Worm (Caenorhabditis elegans) whole organism, L1 larva: ENCODE data around the gene rgs-7.

Experiments
- C04F5.9 ChIP-seq: sonication (generic microtip); optimal IDR thresholded peaks from 2 replicates; lab custom pipeline; 2016; ENCODE audit warnings: missing genetic modification characterization, missing compliant biosample characterization
- C34B4.2 ChIP-seq: sonication (generic microtip); optimal IDR thresholded peaks from 2 replicates; lab custom pipeline; 2017; ENCODE audit warnings: mild to moderate bottlenecking, missing genetic modification characterization, missing compliant biosample characterization
- Y116A8C.19 ChIP-seq: sonication (generic microtip); optimal IDR thresholded peaks from 2 replicates; lab custom pipeline; 2016; ENCODE audit warnings: missing compliant biosample characterization, missing genetic modification characterization, borderline replicate concordance
- aly-2 ChIP-seq: fragments of 150-350 bp; optimal IDR thresholded peaks from 2 replicates; lab custom pipeline; 2014; ENCODE audit warnings: missing biosample characterization, missing genetic modification characterization
- ceh-63 ChIP-seq: fragments of 200-800 bp; sonication (Bioruptor generic); optimal IDR thresholded peaks from 2 replicates; lab custom pipeline; 2018; ENCODE audit warnings: mild to moderate bottlenecking, missing genetic modification characterization, missing compliant biosample characterization
- ceh-88 ChIP-seq: fragments of 200-800 bp; sonication (Bioruptor generic); IDR thresholded peaks from 2 replicates; pipeline ENCODE4 v1.3.6; 2022; ENCODE audit warnings: missing genetic modification characterization, missing compliant biosample characterization
- dsc-1 ChIP-seq: sonication (generic microtip); optimal IDR thresholded peaks from 2 replicates; lab custom pipeline; 2016; ENCODE audit warnings: mild to moderate bottlenecking, missing genetic modification characterization, missing compliant biosample characterization
- efl-1 ChIP-seq, 4 experiments: fragments of 150-350 bp; optimal IDR thresholded peaks in 3 of 4; peaks in 1 of 4; 1 replicate in 1 of 4; 2 replicates in 3 of 4; lab custom pipeline; 2014; ENCODE audit warnings: missing biosample characterization in 2 of 4, missing genetic modification characterization in 2 of 4, missing genetic modification reagents in 2 of 4
- efl-3 ChIP-seq: fragments of 200-800 bp; sonication (Bioruptor generic); optimal IDR thresholded peaks from 2 replicates; lab custom pipeline; 2018; ENCODE audit warnings: mild to moderate bottlenecking, missing genetic modification characterization, missing compliant biosample characterization
- egl-27 ChIP-seq, 2 experiments: fragments of 150-350 bp in 1 of 2; sonication (generic microtip); optimal IDR thresholded peaks; 3 replicates each; lab custom pipeline; 2017 to 2018; ENCODE audit warnings: missing biosample characterization in 2 of 2, missing genetic modification characterization in 2 of 2, missing genetic modification reagents in 2 of 2
- elt-2 ChIP-seq: sonication (generic microtip); optimal IDR thresholded peaks from 2 replicates; lab custom pipeline; 2016; ENCODE audit warnings: missing genetic modification characterization, mild to moderate bottlenecking, inconsistent platforms, missing compliant biosample characterization, missing genetic modification reagents
- elt-3 ChIP-seq, 6 experiments: fragments of 150-350 bp in 1 of 6; sonication (generic microtip); optimal IDR thresholded peaks; 2 replicates each; lab custom pipeline; 2017 to 2018; ENCODE audit warnings: missing biosample characterization in 6 of 6, missing genetic modification characterization in 6 of 6, inconsistent platforms in 1 of 6
- ets-5 ChIP-seq: fragments of 200-800 bp; sonication (Bioruptor generic); IDR thresholded peaks from 2 replicates; pipeline ENCODE4 v1.3.6; 2022; ENCODE audit warnings: missing genetic modification characterization, missing compliant biosample characterization
- fkh-10 ChIP-seq: sonication (generic microtip); optimal IDR thresholded peaks from 2 replicates; lab custom pipeline; 2017; ENCODE audit warnings: missing biosample characterization, missing genetic modification reagents, missing genetic modification characterization
- fos-1 ChIP-seq: fragments of 150-350 bp; optimal IDR thresholded peaks from 2 replicates; lab custom pipeline; 2014; ENCODE audit warnings: missing biosample characterization, missing genetic modification characterization
- hlh-17 ChIP-seq: fragments of 200-800 bp; sonication (Bioruptor generic); optimal IDR thresholded peaks from 2 replicates; lab custom pipeline; 2018; ENCODE audit warnings: missing genetic modification characterization, mild to moderate bottlenecking, missing compliant biosample characterization, moderate library complexity, borderline replicate concordance
- hlh-4 ChIP-seq: sonication (generic microtip); optimal IDR thresholded peaks from 2 replicates; lab custom pipeline; 2016; ENCODE audit warnings: mild to moderate bottlenecking, missing genetic modification characterization, missing compliant biosample characterization
- hpl-2 ChIP-seq: fragments of 150-350 bp; optimal IDR thresholded peaks from 2 replicates; lab custom pipeline; 2014; ENCODE audit warnings: missing biosample characterization, missing genetic modification reagents, missing genetic modification characterization
- isw-1 ChIP-seq: fragments of 200-800 bp; sonication (Bioruptor generic); IDR thresholded peaks from 2 replicates; pipeline ENCODE4 v1.3.6; 2022; ENCODE audit warnings: missing genetic modification characterization, missing compliant biosample characterization
- jun-1 ChIP-seq: fragments of 150-350 bp; optimal IDR thresholded peaks from 2 replicates; lab custom pipeline; 2014; ENCODE audit warnings: missing biosample characterization, missing genetic modification reagents, missing genetic modification characterization
- lin-13 ChIP-seq: fragments of 150-350 bp; optimal IDR thresholded peaks from 2 replicates; lab custom pipeline; 2014; ENCODE audit warnings: missing biosample characterization, missing genetic modification reagents, missing genetic modification characterization
- lin-35 ChIP-seq, 2 experiments: fragments of 150-350 bp; optimal IDR thresholded peaks; 2 replicates each; lab custom pipeline; 2014; ENCODE audit warnings: missing biosample characterization in 2 of 2, missing genetic modification characterization in 2 of 2, missing genetic modification reagents in 2 of 2
- lsy-2 ChIP-seq, 2 experiments: fragments of 150-350 bp; optimal IDR thresholded peaks; 2 replicates each; lab custom pipeline; 2014; ENCODE audit warnings: missing biosample characterization in 2 of 2, missing genetic modification characterization in 2 of 2
- mab-9 ChIP-seq: fragments of 200-800 bp; sonication (Bioruptor generic); IDR thresholded peaks from 2 replicates; pipeline ENCODE4 v1.3.6; 2022; ENCODE audit warnings: missing genetic modification reagents, missing genetic modification characterization, missing compliant biosample characterization
- mdl-1 ChIP-seq, 2 experiments: fragments of 150-350 bp; optimal IDR thresholded peaks; 2 replicates each; lab custom pipeline; 2014 to 2017; ENCODE audit warnings: missing biosample characterization in 2 of 2, missing genetic modification characterization in 2 of 2, inconsistent platforms in 1 of 2
- mef-2 ChIP-seq: fragments of 150-350 bp; optimal IDR thresholded peaks from 2 replicates; lab custom pipeline; 2014; ENCODE audit warnings: missing biosample characterization, missing genetic modification characterization
- mep-1 ChIP-seq: fragments of 150-350 bp; optimal IDR thresholded peaks from 2 replicates; lab custom pipeline; 2014; ENCODE audit warnings: missing biosample characterization, missing genetic modification characterization
- nhr-12 ChIP-seq: sonication (generic microtip); optimal IDR thresholded peaks from 2 replicates; lab custom pipeline; 2017; ENCODE audit warnings: missing biosample characterization, missing genetic modification characterization
- nhr-20 ChIP-seq: sonication (generic microtip); optimal IDR thresholded peaks from 2 replicates; lab custom pipeline; 2016; ENCODE audit warnings: mild to moderate bottlenecking, missing genetic modification characterization, missing compliant biosample characterization
- nhr-237 ChIP-seq: fragments of 150-350 bp; optimal IDR thresholded peaks from 2 replicates; lab custom pipeline; 2014; ENCODE audit warnings: missing biosample characterization, missing genetic modification characterization
- nhr-47 ChIP-seq: sonication (generic microtip); optimal IDR thresholded peaks from 2 replicates; lab custom pipeline; 2016; ENCODE audit warnings: mild to moderate bottlenecking, missing genetic modification characterization, moderate library complexity, missing compliant biosample characterization
- nhr-71 ChIP-seq: sonication (generic microtip); optimal IDR thresholded peaks from 2 replicates; lab custom pipeline; 2016; ENCODE audit warnings: mild to moderate bottlenecking, missing genetic modification characterization, moderate library complexity, missing compliant biosample characterization
- nhr-77 ChIP-seq: fragments of 150-350 bp; optimal IDR thresholded peaks from 2 replicates; lab custom pipeline; 2014; ENCODE audit warnings: missing biosample characterization, missing genetic modification characterization
- nhr-85 ChIP-seq: sonication (generic microtip); peaks from one replicate; lab custom pipeline; 2016; ENCODE audit warnings: missing genetic modification characterization, inconsistent platforms, missing compliant biosample characterization
- nhr-90 ChIP-seq: sonication (generic microtip); optimal IDR thresholded peaks from 2 replicates; lab custom pipeline; 2016; ENCODE audit warnings: mild to moderate bottlenecking, missing genetic modification characterization, missing compliant biosample characterization; ENCODE audit not compliant: poor library complexity
- pag-3 ChIP-seq: sonication (generic microtip); optimal IDR thresholded peaks from 2 replicates; lab custom pipeline; 2017; ENCODE audit warnings: missing genetic modification characterization, mild to moderate bottlenecking, missing compliant biosample characterization, antibody characterized with exemption, borderline replicate concordance; ENCODE audit not compliant: insufficient read depth
- rnt-1 ChIP-seq: sonication (generic microtip); optimal IDR thresholded peaks from 2 replicates; lab custom pipeline; 2016; ENCODE audit warnings: mild to moderate bottlenecking, missing genetic modification characterization, moderate library complexity, missing compliant biosample characterization
- sptf-1 ChIP-seq: fragments of 150-350 bp; optimal IDR thresholded peaks from 2 replicates; lab custom pipeline; 2014; ENCODE audit warnings: missing biosample characterization, missing genetic modification characterization
- sup-37 ChIP-seq: fragments of 200-800 bp; sonication (Bioruptor generic); optimal IDR thresholded peaks from 2 replicates; lab custom pipeline; 2018; ENCODE audit warnings: mild to moderate bottlenecking, missing genetic modification characterization, missing compliant biosample characterization
- tbx-2 ChIP-seq: sonication (generic microtip); optimal IDR thresholded peaks from 2 replicates; lab custom pipeline; 2016; ENCODE audit warnings: missing genetic modification characterization, missing compliant biosample characterization
- unc-30 ChIP-seq: sonication (generic microtip); optimal IDR thresholded peaks from 2 replicates; lab custom pipeline; 2017; ENCODE audit warnings: missing biosample characterization, missing genetic modification characterization
- unc-62 ChIP-seq: fragments of 150-350 bp; optimal IDR thresholded peaks from 2 replicates; lab custom pipeline; 2014; ENCODE audit warnings: missing biosample characterization, missing genetic modification reagents, missing genetic modification characterization
- unc-86 ChIP-seq: sonication (generic microtip); optimal IDR thresholded peaks from 2 replicates; lab custom pipeline; 2016; ENCODE audit warnings: missing genetic modification characterization, missing compliant biosample characterization
- unc-98 ChIP-seq: fragments of 200-800 bp; sonication (Bioruptor generic); IDR thresholded peaks from 2 replicates; pipeline ENCODE4 v1.3.6; 2022; ENCODE audit warnings: missing genetic modification characterization, missing compliant biosample characterization
- zip-4 ChIP-seq: fragments of 200-800 bp; sonication (Bioruptor generic); optimal IDR thresholded peaks from 2 replicates; lab custom pipeline; 2018; ENCODE audit warnings: mild to moderate bottlenecking, missing genetic modification characterization, moderate library complexity, missing compliant biosample characterization
- ztf-11 ChIP-seq, 2 experiments: sonication (generic microtip); optimal IDR thresholded peaks; 2 replicates each; lab custom pipeline; 2016 to 2017; ENCODE audit warnings: missing genetic modification characterization in 2 of 2, missing biosample characterization in 1 of 2, missing compliant biosample characterization in 1 of 2
- ztf-4 ChIP-seq: fragments of 150-350 bp; optimal IDR thresholded peaks from 2 replicates; lab custom pipeline; 2014; ENCODE audit warnings: missing biosample characterization, missing genetic modification characterization

rgs-7 gene

DNA sequence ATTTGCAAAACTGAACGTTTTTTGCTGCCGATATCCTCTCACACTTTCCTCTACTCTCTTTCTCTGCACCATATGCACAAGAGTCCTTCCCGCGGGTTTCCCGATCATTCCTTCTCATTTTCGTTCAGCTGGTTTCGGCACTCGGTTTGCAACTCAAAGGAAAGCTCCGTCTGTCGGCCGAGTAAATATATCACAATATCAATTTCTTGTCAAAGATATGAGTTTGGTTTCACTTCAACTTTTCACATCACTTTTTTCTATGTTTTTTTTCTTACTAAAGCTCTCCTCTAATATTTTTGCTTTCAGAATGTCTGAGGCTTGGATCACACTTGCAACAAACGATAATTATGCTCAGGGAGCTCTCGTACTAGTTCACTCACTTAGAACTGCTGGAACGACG is 5.0 kb upstream of the rgs-7 start, which contains the start of gene gyg-1:
Gene gyg-1, plus strand, starts transcription at position 301 of the 400 bp plus-strand sequence.
- TF ChIP-seq nhr-85 (no peak), hpl-2 (GFP tag; lab: Kevin White, UChicago) (no peak), rnt-1 (tag; lab: Kevin White, UChicago) (no peak), ceh-88 (no peak), sptf-1 (tag; lab: Kevin White, UChicago) (no peak), ets-5 (GFP tag; lab: Robert Waterston, UW) (no peak), fos-1 (tag; lab: Kevin White, UChicago) (no peak), pag-3 (tag; lab: Kevin White, UChicago) (no peak), efl-1 (optimal IDR thresholded peaks at IDR 0.05; lab: Kevin White, UChicago) (no peak), efl-1 (GFP tag; optimal IDR thresholded peaks at IDR 0.05 in 1 of 2; lab: Kevin White, UChicago) (no peak), hlh-17 (GFP tag; lab: Kevin White, UChicago) (no peak), dsc-1 (no peak), nhr-237 (tag; lab: Kevin White, UChicago) (no peak), mep-1 (tag; lab: Kevin White, UChicago) (no peak), aly-2 (tag; lab: Kevin White, UChicago) (no peak), Y116A8C.19 (tag; lab: Kevin White, UChicago) (no peak), fkh-10 (GFP tag; lab: Kevin White, UChicago) (no peak), tbx-2 (tag; lab: Kevin White, UChicago) (no peak), jun-1 (tag; lab: Kevin White, UChicago) (no peak), C34B4.2 (no peak)

DNA sequence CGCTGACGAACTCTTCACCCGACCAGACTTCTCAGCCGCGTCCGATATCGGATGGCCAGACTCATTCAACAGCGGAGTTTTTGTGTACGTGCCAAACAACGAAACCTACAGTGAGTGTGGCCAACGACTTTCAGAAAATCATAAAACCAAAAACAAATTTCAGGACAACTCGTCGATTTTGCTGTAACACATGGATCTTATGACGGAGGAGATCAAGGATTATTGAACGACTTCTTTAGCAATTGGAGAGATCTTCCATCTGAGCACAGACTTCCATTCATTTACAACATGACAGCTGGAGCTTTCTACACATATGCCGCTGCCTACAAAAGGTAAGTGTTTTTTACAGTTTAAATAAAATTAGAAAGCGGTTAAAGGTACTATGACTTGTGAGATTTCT is 4.3 kb upstream of the rgs-7 start:
- no peak for TF ChIP-seq lin-13
- no peak for TF ChIP-seq efl-1 (optimal IDR thresholded peaks at IDR 0.05; lab: Kevin White, UChicago)
- no peak for TF ChIP-seq efl-1 (GFP tag; optimal IDR thresholded peaks at IDR 0.05 in 1 of 2; lab: Kevin White, UChicago)
- TF ChIP-seq nhr-90 (tag; lab: Kevin White, UChicago) = no peak
- TF ChIP-seq hlh-4 (tag; lab: Kevin White, UChicago) = no peak
- no peak for TF ChIP-seq lin-35 (GFP tag; optimal IDR thresholded peaks at IDR 0.05; lab: Kevin White, UChicago)
- no peak for TF ChIP-seq mdl-1 (tag; optimal IDR thresholded peaks at IDR 0.05; lab: Kevin White, UChicago)
- no peak for TF ChIP-seq mab-9 (GFP tag; lab: Robert Waterston, UW)
- TF ChIP-seq efl-3 (GFP tag; lab: Kevin White, UChicago) = no peak
- TF ChIP-seq hpl-2 (GFP tag; lab: Kevin White, UChicago) = no peak
- no peak for TF ChIP-seq fkh-10 (GFP tag; lab: Kevin White, UChicago)

DNA sequence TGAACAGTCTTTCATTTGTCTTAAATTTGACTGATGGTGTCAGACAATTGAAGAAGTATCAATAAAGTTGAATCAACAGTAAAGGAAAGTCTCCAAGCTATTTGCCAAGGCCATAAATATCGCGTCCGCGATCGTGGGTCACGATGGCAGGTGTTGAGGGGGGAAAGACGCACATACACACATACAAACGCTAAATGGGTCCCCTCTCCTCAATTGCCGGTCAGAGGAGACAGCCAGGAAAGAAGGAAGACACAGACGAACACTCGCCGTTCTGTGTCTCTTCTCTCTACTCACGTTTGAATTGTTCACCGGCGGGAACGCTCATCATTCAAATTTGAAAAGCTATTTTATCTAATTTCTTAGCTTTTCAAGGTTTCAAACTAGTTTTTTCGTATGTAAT is 1.5 kb upstream of the rgs-7 start:
- TF ChIP-seq ztf-4 = no peak
- TF ChIP-seq fkh-10 (GFP tag; lab: Kevin White, UChicago) = no peak
- no peak for TF ChIP-seq unc-30 (tag; lab: Kevin White, UChicago)
- TF ChIP-seq aly-2 (tag; lab: Kevin White, UChicago) = no peak
- TF ChIP-seq unc-62 (GFP tag; lab: Kevin White, UChicago) = no peak
- TF ChIP-seq zip-4 (GFP tag; lab: Kevin White, UChicago) = no peak
- TF ChIP-seq C04F5.9 = no peak
- TF ChIP-seq mep-1 (tag; lab: Kevin White, UChicago) = peak; percentile 37
- TF ChIP-seq unc-98 (GFP tag; lab: Robert Waterston, UW) = no peak
- TF ChIP-seq ztf-11 (tag; optimal IDR thresholded peaks at IDR 0.05; lab: Kevin White, UChicago) = no peak
- TF ChIP-seq nhr-71 (tag; lab: Kevin White, UChicago) = peak; percentile 30
- TF ChIP-seq mab-9 (GFP tag; lab: Robert Waterston, UW) = no peak
- TF ChIP-seq dsc-1 = no peak
- no peak for TF ChIP-seq isw-1 (GFP tag; lab: Robert Waterston, UW)
- TF ChIP-seq ets-5 (GFP tag; lab: Robert Waterston, UW) = no peak
- no peak for TF ChIP-seq mef-2 (tag; lab: Kevin White, UChicago)
- no peak for TF ChIP-seq efl-3 (GFP tag; lab: Kevin White, UChicago)
- TF ChIP-seq nhr-47 (tag; lab: Kevin White, UChicago) = peak; percentile 28
- no peak for TF ChIP-seq sup-37 (GFP tag; lab: Kevin White, UChicago)
- no peak for TF ChIP-seq hlh-17 (GFP tag; lab: Kevin White, UChicago)
- no peak for TF ChIP-seq egl-27 (tag; optimal IDR thresholded peaks at IDR 0.05; lab: Kevin White, UChicago)
- TF ChIP-seq unc-86 = no peak
- peak; percentile 13 to 40 for TF ChIP-seq lsy-2 (tag; optimal IDR thresholded peaks at IDR 0.05; lab: Kevin White, UChicago)
- TF ChIP-seq nhr-77 (tag; lab: Kevin White, UChicago) = no peak
- no peak for TF ChIP-seq nhr-12 (tag; lab: Kevin White, UChicago)
- TF ChIP-seq nhr-20 (tag; lab: Kevin White, UChicago) = no peak
- TF ChIP-seq lin-13 = no peak
- no peak for TF ChIP-seq elt-3 (tag; optimal IDR thresholded peaks at IDR 0.05; lab: Kevin White, UChicago)
- TF ChIP-seq ceh-63 (GFP tag; lab: Kevin White, UChicago) = no peak
- TF ChIP-seq elt-2 (tag; lab: Kevin White, UChicago) = no peak
